Worm (Caenorhabditis elegans): ENCODE measurements around the gene F13A7.14.

The F13A7.14 gene

DNA sequence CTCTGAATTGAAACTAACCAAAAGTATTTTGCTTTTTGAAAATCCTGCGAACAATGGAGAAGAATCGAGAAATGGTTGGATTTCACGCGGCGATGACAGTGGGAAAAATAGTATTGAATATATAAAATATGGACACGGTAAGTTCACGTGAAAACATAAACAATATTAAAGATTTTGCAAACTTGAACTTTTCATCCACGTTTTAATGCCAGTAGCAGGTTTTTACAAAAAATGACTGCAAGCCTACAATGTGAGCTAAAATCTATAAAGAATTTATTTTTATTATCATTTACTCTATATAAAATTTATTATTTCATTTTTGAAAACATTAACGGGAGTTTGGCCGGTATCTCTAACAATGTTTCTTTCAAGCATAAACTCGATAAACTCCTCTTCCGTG lies 27.8 kb downstream of the F13A7.14 start, which contains the start of gene F26D2.10:
Gene F26D2.10 (minus strand): TSS at position 101 of the 400 bp plus-strand sequence.
- TF ChIP-seq unc-3 (GFP tag; conservative IDR thresholded peaks at IDR 0.05), result no peak
- TF ChIP-seq unc-3 (tag; optimal IDR thresholded peaks at IDR 0.05), result no peak
- no peak for TF ChIP-seq mec-3 (tag; optimal IDR thresholded peaks at IDR 0.05; ENCODE audit: borderline replicate concordance)
- TF ChIP-seq sox-4 (tag; optimal IDR thresholded peaks at IDR 0.05), result no peak
- TF ChIP-seq madf-2 (tag; optimal IDR thresholded peaks at IDR 0.05), result no peak
- no peak for TF ChIP-seq elt-2 (tag; optimal IDR thresholded peaks at IDR 0.05)
- no peak for TF ChIP-seq zip-5 (tag; optimal IDR thresholded peaks at IDR 0.05)
- TF ChIP-seq ceh-18 (tag; optimal IDR thresholded peaks at IDR 0.05), result no peak
- TF ChIP-seq ceh-22 (tag; optimal IDR thresholded peaks at IDR 0.05), result no peak
- TF ChIP-seq fkh-6 (tag; optimal IDR thresholded peaks at IDR 0.05), result no peak
- TF ChIP-seq syd-9 (tag; optimal IDR thresholded peaks at IDR 0.05), result no peak
- TF ChIP-seq ttx-3 (tag; optimal IDR thresholded peaks at IDR 0.05), result no peak
- no peak for TF ChIP-seq sdc-2 (tag; optimal IDR thresholded peaks at IDR 0.05)
- TF ChIP-seq ceh-14 (tag; optimal IDR thresholded peaks at IDR 0.05), result no peak
- TF ChIP-seq Y22D7AL.16 (tag; optimal IDR thresholded peaks at IDR 0.05), result no peak

DNA sequence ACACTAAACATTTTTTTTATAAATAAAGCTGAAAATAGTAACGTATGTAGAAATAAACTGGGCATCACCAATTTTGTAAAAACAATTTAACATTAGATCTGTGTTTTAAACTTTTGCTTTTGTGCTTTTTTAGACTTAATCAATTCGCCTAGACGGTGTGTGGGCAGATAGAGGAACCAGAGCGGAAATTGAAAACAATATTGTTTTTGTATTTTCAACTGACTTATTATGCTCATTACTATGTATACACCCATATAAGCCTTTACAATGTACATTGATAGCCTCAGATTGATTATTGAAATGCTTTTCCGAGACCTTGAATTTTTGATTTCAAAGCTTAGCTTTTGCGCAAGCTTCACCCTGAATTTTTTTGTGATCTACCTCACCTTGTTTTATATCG lies 28.2 kb downstream of the F13A7.14 start, which contains the start of gene str-73:
Gene str-73 (plus strand): TSS at position 301 of the 400 bp plus-strand sequence.
- TF ChIP-seq ceh-22 (tag; optimal IDR thresholded peaks at IDR 0.05) (no peak), rnt-1 (tag; optimal IDR thresholded peaks at IDR 0.05) (no peak), gmeb-2 (tag; optimal IDR thresholded peaks at IDR 0.05) (no peak), ahr-1 (tag; optimal IDR thresholded peaks at IDR 0.05) (no peak), fax-1 (tag; optimal IDR thresholded peaks at IDR 0.05) (no peak), ceh-9 (tag; optimal IDR thresholded peaks at IDR 0.05) (no peak), ets-4 (tag; optimal IDR thresholded peaks at IDR 0.05) (no peak), K02D7.2 (tag; optimal IDR thresholded peaks at IDR 0.05) (no peak), hlh-8 (tag; optimal IDR thresholded peaks at IDR 0.05) (no peak), ceh-18 (tag; optimal IDR thresholded peaks at IDR 0.05) (no peak), ceh-14 (tag; optimal IDR thresholded peaks at IDR 0.05) (no peak), ref-2 (tag; optimal IDR thresholded peaks at IDR 0.05) (no peak), pha-4 (tag; optimal IDR thresholded peaks at IDR 0.05) (no peak), hlh-30 (tag; optimal IDR thresholded peaks at IDR 0.05; ENCODE audit: insufficient read depth) (no peak), C08G9.2 (tag; optimal IDR thresholded peaks at IDR 0.05) (no peak), dve-1 (tag; optimal IDR thresholded peaks at IDR 0.05) (no peak), npax-4 (tag; optimal IDR thresholded peaks at IDR 0.05) (no peak), ceh-6 (GFP tag; optimal IDR thresholded peaks at IDR 0.05) (no peak), C38D4.7 (GFP tag; optimal IDR thresholded peaks at IDR 0.05) (no peak), ttx-3 (tag; optimal IDR thresholded peaks at IDR 0.05) (no peak)

DNA sequence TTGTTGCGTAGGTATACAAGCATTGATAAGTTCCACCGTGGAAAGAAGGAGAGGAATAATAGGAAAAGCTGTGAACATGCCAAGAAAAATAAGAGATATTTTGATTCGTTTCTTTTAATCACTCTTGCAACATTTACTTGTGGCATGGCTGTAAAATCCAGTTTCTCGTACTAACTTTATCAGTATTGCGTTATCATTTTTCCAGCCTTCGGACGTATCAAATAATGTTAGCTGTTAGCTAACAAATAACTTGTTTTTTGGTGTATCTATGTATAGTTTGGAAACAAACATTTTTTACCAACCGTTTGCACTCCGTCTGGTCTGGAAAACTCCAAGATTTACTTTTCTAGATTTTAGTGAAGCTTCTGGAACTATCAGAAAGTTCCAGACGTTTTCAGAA lies 31.8 kb downstream of the F13A7.14 start, which contains the start of gene clec-234:
Gene clec-234 (minus strand): TSS at position 101 of the 400 bp plus-strand sequence.
- no peak for TF ChIP-seq elt-2 (tag; optimal IDR thresholded peaks at IDR 0.05)
- no peak for TF ChIP-seq hlh-15 (tag; optimal IDR thresholded peaks at IDR 0.05)
- no peak for TF ChIP-seq npax-4 (tag; optimal IDR thresholded peaks at IDR 0.05)
- TF ChIP-seq fax-1 (tag; optimal IDR thresholded peaks at IDR 0.05), result no peak
- no peak for TF ChIP-seq hlh-30 (tag; optimal IDR thresholded peaks at IDR 0.05; ENCODE audit: insufficient read depth)
- no peak for TF ChIP-seq rnt-1 (tag; optimal IDR thresholded peaks at IDR 0.05)
- no peak for TF ChIP-seq pha-2 (tag; optimal IDR thresholded peaks at IDR 0.05)
- no peak for TF ChIP-seq ceh-34 (tag; optimal IDR thresholded peaks at IDR 0.05)
- TF ChIP-seq pha-4 (tag; optimal IDR thresholded peaks at IDR 0.05), result no peak
- no peak for TF ChIP-seq ceh-2 (tag; optimal IDR thresholded peaks at IDR 0.05)
- no peak for TF ChIP-seq F13H6.1 (tag; optimal IDR thresholded peaks at IDR 0.05)
- TF ChIP-seq eyg-1 (tag; optimal IDR thresholded peaks at IDR 0.05), result no peak

DNA sequence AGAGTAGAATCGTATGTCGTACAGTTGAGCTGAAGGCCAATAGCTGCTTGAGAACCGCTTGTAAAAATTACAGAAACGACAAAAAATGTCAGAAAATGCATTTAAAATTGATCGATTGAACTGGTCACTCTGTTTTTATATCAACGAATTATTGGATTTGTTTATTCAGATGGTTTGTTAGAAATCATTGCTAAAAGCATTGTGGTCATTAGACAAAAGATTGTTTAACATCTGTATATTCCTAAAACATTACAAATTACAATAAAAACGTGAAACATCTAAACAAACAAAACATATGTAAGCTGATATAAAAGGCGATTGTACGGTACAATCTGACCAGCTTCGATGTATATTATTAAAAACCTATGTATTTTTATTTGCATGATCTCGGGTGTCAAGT lies 33.8 kb downstream of the F13A7.14 start, which contains the start of the genes F26D2.13 and F26D2.14:
Gene F26D2.13 (minus strand): TSS at position 101 of the 400 bp plus-strand sequence.
Gene F26D2.14 (plus strand): TSS at position 346 of the 400 bp plus-strand sequence.
- TF ChIP-seq ref-2 (tag; optimal IDR thresholded peaks at IDR 0.05), result no peak
- TF ChIP-seq nhr-232 (tag; optimal IDR thresholded peaks at IDR 0.05), result no peak
- no peak for TF ChIP-seq ceh-24 (tag; optimal IDR thresholded peaks at IDR 0.05)
- no peak for TF ChIP-seq pha-4 (tag; optimal IDR thresholded peaks at IDR 0.05)
- TF ChIP-seq fax-1 (tag; optimal IDR thresholded peaks at IDR 0.05), result no peak
- no peak for TF ChIP-seq unc-3 (GFP tag; conservative IDR thresholded peaks at IDR 0.05)
- TF ChIP-seq unc-3 (tag; optimal IDR thresholded peaks at IDR 0.05), result no peak
- no peak for TF ChIP-seq elt-2 (tag; optimal IDR thresholded peaks at IDR 0.05)
- no peak for TF ChIP-seq gmeb-2 (tag; optimal IDR thresholded peaks at IDR 0.05)
- TF ChIP-seq madf-2 (tag; optimal IDR thresholded peaks at IDR 0.05), result no peak
